Worm (Caenorhabditis elegans) whole organism, early embryonic: Measurements from ENCODE around the gene T25D1.3.

ENCODE experiments used
- B0310.2 ChIP-seq: sonication (generic microtip); optimal IDR thresholded peaks from 2 replicates; lab custom pipeline; 2016; ENCODE audit warnings: mild to moderate bottlenecking, missing genetic modification characterization, missing compliant biosample characterization
- F13C5.2 ChIP-seq: sonication (generic microtip); optimal IDR thresholded peaks from 2 replicates; lab custom pipeline; 2017; ENCODE audit warnings: mild to moderate bottlenecking, missing genetic modification characterization, inconsistent platforms, missing compliant biosample characterization
- aly-1 ChIP-seq: sonication (generic microtip); optimal IDR thresholded peaks from 2 replicates; lab custom pipeline; 2016; ENCODE audit warnings: missing genetic modification characterization, missing compliant biosample characterization
- ama-1 ChIP-seq: fragments of 150-350 bp; optimal IDR thresholded peaks from 2 replicates; lab custom pipeline; 2014
- ceh-13 ChIP-seq: fragments of 200-800 bp; sonication (Bioruptor generic); optimal IDR thresholded peaks from 2 replicates; lab custom pipeline; 2018; ENCODE audit warnings: mild to moderate bottlenecking, missing genetic modification characterization, missing compliant biosample characterization
- ceh-36 ChIP-seq: sonication (generic microtip); optimal IDR thresholded peaks from 2 replicates; lab custom pipeline; 2016; ENCODE audit warnings: missing genetic modification characterization, inconsistent platforms, missing compliant biosample characterization
- ets-7 ChIP-seq: sonication (generic microtip); optimal IDR thresholded peaks from 2 replicates; lab custom pipeline; 2016; ENCODE audit warnings: missing genotype, missing genetic modification characterization, missing compliant biosample characterization
- flt-1 ChIP-seq: fragments of 200-800 bp; sonication (Bioruptor generic); IDR thresholded peaks from 2 replicates; pipeline ENCODE4 v1.3.6; 2022; ENCODE audit warnings: missing genetic modification characterization, missing compliant biosample characterization
- hmbx-1 ChIP-seq: sonication (generic microtip); optimal IDR thresholded peaks from 2 replicates; lab custom pipeline; 2016; ENCODE audit warnings: mild to moderate bottlenecking, missing genetic modification characterization, missing compliant biosample characterization
- hmg-4 ChIP-seq: fragments of 200-800 bp; sonication (Bioruptor generic); optimal IDR thresholded peaks from 2 replicates; lab custom pipeline; 2018; ENCODE audit warnings: mild to moderate bottlenecking, missing genetic modification characterization, missing compliant biosample characterization
- hnd-1 ChIP-seq: sonication (generic microtip); optimal IDR thresholded peaks from 2 replicates; lab custom pipeline; 2016; ENCODE audit warnings: missing genetic modification characterization, missing compliant biosample characterization
- pes-1 ChIP-seq: fragments of 200-800 bp; sonication (Bioruptor generic); IDR thresholded peaks from 2 replicates; pipeline ENCODE4 v1.3.6; 2022; ENCODE audit warnings: missing genetic modification reagents, missing genetic modification characterization, missing compliant biosample characterization
- scrt-1 ChIP-seq: fragments of 200-800 bp; sonication (Bioruptor generic); IDR thresholded peaks from 2 replicates; pipeline ENCODE4 v1.3.6; 2022; ENCODE audit warnings: missing genetic modification characterization, missing compliant biosample characterization
- sea-1 ChIP-seq: fragments of 200-800 bp; sonication (Bioruptor generic); conservative IDR thresholded peaks from 2 replicates; pipeline ENCODE4 v1.3.6; 2022; ENCODE audit warnings: missing genetic modification characterization, missing compliant biosample characterization
- tbx-11 ChIP-seq: fragments of 200-800 bp; sonication (Bioruptor generic); IDR thresholded peaks from 2 replicates; pipeline ENCODE4 v1.3.6; 2022; ENCODE audit warnings: missing genetic modification characterization, missing compliant biosample characterization
- tbx-37 ChIP-seq: fragments of 200-800 bp; sonication (Bioruptor generic); conservative IDR thresholded peaks from 2 replicates; pipeline ENCODE4 v1.3.6; 2022; ENCODE audit warnings: missing genetic modification reagents, missing genetic modification characterization, missing compliant biosample characterization
- tra-4 ChIP-seq: sonication (generic microtip); optimal IDR thresholded peaks from 2 replicates; lab custom pipeline; 2017; ENCODE audit warnings: missing genetic modification characterization, missing compliant biosample characterization

T25D1.3 gene

ce11 chrX:16551318-16551717 is 45.9 kb downstream of the T25D1.3 start:
- TF ChIP-seq hmg-4 (GFP tag; lab: Kevin White, UChicago) (peak; percentile 26), sea-1 (0 out of 2 replicates have a peak, but pooled peaks have one; percentile 65), flt-1 (GFP tag; lab: Robert Waterston, UW) (peak; percentile 61), scrt-1 (GFP tag; lab: Robert Waterston, UW) (peak; percentile 77), ceh-36 (tag; lab: Kevin White, UChicago) (peak; percentile 24), hmbx-1 (tag; lab: Kevin White, UChicago) (peak; percentile 5), pes-1 (GFP tag; lab: Robert Waterston, UW) (no peak; the same call in none of the 2 replicates), F13C5.2 (tag; lab: Kevin White, UChicago) (no peak), tbx-37 (GFP tag; lab: Robert Waterston, UW) (peak; percentile 30; the same call in 1 of the 2 replicates), tbx-11 (0 out of 2 replicates have a peak, but pooled peaks have one; percentile 14), tra-4 (no peak), ceh-13 (GFP tag; lab: Kevin White, UChicago) (no peak)

ce11 chrX:16553845-16554426 is 48.5 kb downstream of the T25D1.3 start, which contains the start of gene K08B5.2:
K08B5.2 (minus strand) TSS chrX:16553887.
- TF ChIP-seq sea-1 (no peak), hmg-4 (GFP tag; lab: Kevin White, UChicago) (no peak), hnd-1 (tag; lab: Kevin White, UChicago) (no peak), F13C5.2 (tag; lab: Kevin White, UChicago) (no peak), tbx-11 (no peak), ceh-13 (GFP tag; lab: Kevin White, UChicago) (no peak), pes-1 (GFP tag; lab: Robert Waterston, UW) (no peak), tbx-37 (GFP tag; lab: Robert Waterston, UW) (no peak), ceh-36 (tag; lab: Kevin White, UChicago) (no peak), B0310.2 (tag; lab: Kevin White, UChicago) (no peak), aly-1 (tag; lab: Kevin White, UChicago) (no peak), scrt-1 (GFP tag; lab: Robert Waterston, UW) (no peak), ama-1 (no peak), hmbx-1 (tag; lab: Kevin White, UChicago) (no peak), ets-7 (tag; lab: Kevin White, UChicago) (no peak)

ce11 chrX:16555726-16556125 is 50.3 kb downstream of the T25D1.3 start:
- TF ChIP-seq tbx-11 (no peak), scrt-1 (GFP tag; lab: Robert Waterston, UW) (no peak), flt-1 (GFP tag; lab: Robert Waterston, UW) (no peak), F13C5.2 (tag; lab: Kevin White, UChicago) (no peak), hmg-4 (GFP tag; lab: Kevin White, UChicago) (no peak), hnd-1 (tag; lab: Kevin White, UChicago) (no peak), aly-1 (tag; lab: Kevin White, UChicago) (no peak), tbx-37 (GFP tag; lab: Robert Waterston, UW) (no peak), pes-1 (GFP tag; lab: Robert Waterston, UW) (no peak), ama-1 (no peak), hmbx-1 (tag; lab: Kevin White, UChicago) (no peak), B0310.2 (tag; lab: Kevin White, UChicago) (no peak), ets-7 (tag; lab: Kevin White, UChicago) (no peak), ceh-36 (tag; lab: Kevin White, UChicago) (no peak), sea-1 (no peak), ceh-13 (GFP tag; lab: Kevin White, UChicago) (no peak), tra-4 (no peak)

- TF ChIP-seq F13C5.2 (tag; lab: Kevin White, UChicago) (no peak), hmg-4 (GFP tag; lab: Kevin White, UChicago) (no peak), tbx-11 (no peak), scrt-1 (GFP tag; lab: Robert Waterston, UW) (no peak), ets-7 (tag; lab: Kevin White, UChicago) (no peak), ama-1 (no peak), flt-1 (GFP tag; lab: Robert Waterston, UW) (no peak), ceh-36 (tag; lab: Kevin White, UChicago) (no peak), ceh-13 (GFP tag; lab: Kevin White, UChicago) (no peak), tbx-37 (GFP tag; lab: Robert Waterston, UW) (no peak), hnd-1 (tag; lab: Kevin White, UChicago) (no peak)
Measured at ce11 chrX:16558117-16558516, 52.7 kb downstream of the T25D1.3 start, which contains the start of gene K08B5.1. K08B5.1 (plus strand) TSS chrX:16558434.

DNA sequence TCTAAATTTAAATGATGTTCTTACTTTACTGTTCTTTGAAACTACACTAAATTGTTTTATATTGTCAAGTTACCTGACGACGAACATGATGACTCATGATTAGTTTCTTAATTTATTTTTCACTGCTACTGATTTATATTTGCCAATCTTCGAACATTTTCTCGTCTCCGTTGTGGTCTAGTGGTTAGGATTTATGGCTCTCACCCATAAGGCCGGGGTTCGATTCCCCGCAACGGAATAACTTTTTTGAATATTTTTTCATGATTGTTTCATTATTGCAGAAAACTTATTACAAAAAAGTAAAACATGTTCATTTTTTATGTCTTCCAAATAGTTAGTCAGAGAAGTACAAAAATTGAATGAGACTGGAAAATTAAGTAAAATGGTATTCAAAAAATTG is 53.3 kb downstream of the T25D1.3 start:
- TF ChIP-seq ets-7 (tag; lab: Kevin White, UChicago) (no peak), flt-1 (GFP tag; lab: Robert Waterston, UW) (0 out of 2 replicates have a peak, but pooled peaks have one; percentile 25), tbx-37 (GFP tag; lab: Robert Waterston, UW) (peak; percentile 63), hnd-1 (tag; lab: Kevin White, UChicago) (no peak), tbx-11 (no peak), pes-1 (GFP tag; lab: Robert Waterston, UW) (peak; percentile 75; the same call in 1 of the 2 replicates)

DNA sequence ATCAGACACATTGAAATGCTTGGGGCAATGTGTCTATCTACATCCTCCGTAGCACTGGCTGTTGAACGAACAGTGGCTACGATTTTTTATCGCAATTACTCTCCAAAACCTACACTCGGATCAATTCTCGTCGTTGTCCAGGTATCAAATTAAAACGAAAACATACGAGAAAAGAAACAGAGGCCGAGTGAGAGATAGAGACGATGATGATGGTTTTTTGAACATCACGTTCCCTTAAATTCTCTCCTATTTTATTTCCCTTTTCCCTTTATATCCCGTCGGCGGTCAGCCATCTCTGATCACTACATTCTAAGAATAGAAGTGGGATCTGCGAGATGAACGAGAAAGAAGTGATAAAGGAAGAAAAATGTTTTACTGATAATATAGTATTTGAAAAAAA is 53.9 kb downstream of the T25D1.3 start:
- TF ChIP-seq aly-1 (tag; lab: Kevin White, UChicago) (no peak), F13C5.2 (tag; lab: Kevin White, UChicago) (no peak), ama-1 (no peak), hmbx-1 (tag; lab: Kevin White, UChicago) (no peak), sea-1 (no peak), tra-4 (no peak), tbx-37 (GFP tag; lab: Robert Waterston, UW) (no peak), pes-1 (GFP tag; lab: Robert Waterston, UW) (no peak), ets-7 (tag; lab: Kevin White, UChicago) (no peak), hnd-1 (tag; lab: Kevin White, UChicago) (no peak), ceh-13 (GFP tag; lab: Kevin White, UChicago) (no peak), ceh-36 (tag; lab: Kevin White, UChicago) (no peak), flt-1 (GFP tag; lab: Robert Waterston, UW) (no peak), tbx-11 (no peak), scrt-1 (GFP tag; lab: Robert Waterston, UW) (no peak), B0310.2 (tag; lab: Kevin White, UChicago) (no peak), hmg-4 (GFP tag; lab: Kevin White, UChicago) (no peak)
